Comparison of ENCODE assay signal across 1 fruit fly cellular context in genomic region chr3R:23335577-23335976, dm6.
TF ChIP-seq lines count a peak whose summit lies in the region.

No protein-coding gene starts in this region.

TF ChIP-seq in whole organism, embryonic, 481 proteins besides CTCF, POLR2A, EP300 and RAD21 (continued from another document and continues in another):
- peak; percentile 24; the same call in 1 of the 2 replicates for TF ChIP-seq GATAe (GFP tag; conservative IDR thresholded peaks at IDR 0.05; lab: Robert Waterston, UW)
- TF ChIP-seq TFAM (GFP tag; optimal IDR thresholded peaks at IDR 0.05; lab: Kevin White, UChicago) = peak; percentile 7
- peak; percentile 51 for TF ChIP-seq schlank (tag; optimal IDR thresholded peaks at IDR 0.05; lab: Kevin White, UChicago)
- peak; percentile 33 for TF ChIP-seq Six4 (GFP tag; optimal IDR thresholded peaks at IDR 0.05; lab: Kevin White, UChicago)
- peak; percentile 78 for TF ChIP-seq slbo (GFP tag; IDR thresholded peaks at IDR 0.05; lab: Robert Waterston, UW)
- TF ChIP-seq CG11723 (GFP tag; optimal IDR thresholded peaks at IDR 0.05; lab: Kevin White, UChicago) = peak; percentile 60
- peak; percentile 64 for TF ChIP-seq Sox102F (GFP tag; optimal IDR thresholded peaks at IDR 0.05; lab: Kevin White, UChicago)
- no peak for TF ChIP-seq Mes4 (GFP tag; optimal IDR thresholded peaks at IDR 0.05; lab: Kevin White, UChicago)
- TF ChIP-seq Nf-YC (tag; optimal IDR thresholded peaks at IDR 0.05; lab: Kevin White, UChicago) = peak; percentile 64
- no peak for TF ChIP-seq wek (GFP tag; optimal IDR thresholded peaks at IDR 0.05; lab: Kevin White, UChicago)
- TF ChIP-seq CG31388 (GFP tag; optimal IDR thresholded peaks at IDR 0.05; lab: Kevin White, UChicago) = peak; percentile 5
- peak; percentile 70 for TF ChIP-seq CG17361 (GFP tag; IDR thresholded peaks at IDR 0.05; lab: Robert Waterston, UW)
- peak; percentile 74; the same call in 2 of the 3 replicates for TF ChIP-seq so (GFP tag; IDR thresholded peaks at IDR 0.05; lab: Robert Waterston, UW)
- no peak for TF ChIP-seq CG17912 (GFP tag; optimal IDR thresholded peaks at IDR 0.05; lab: Kevin White, UChicago)
- no peak for TF ChIP-seq CG17802 (tag; optimal IDR thresholded peaks at IDR 0.05; lab: Kevin White, UChicago)
- TF ChIP-seq CG5245 (GFP tag; optimal IDR thresholded peaks at IDR 0.05; lab: Kevin White, UChicago) = no peak
- TF ChIP-seq CG10462 (GFP tag; optimal IDR thresholded peaks at IDR 0.05; lab: Kevin White, UChicago) = peak; percentile 8
- no peak for TF ChIP-seq cad (GFP tag; optimal IDR thresholded peaks at IDR 0.05; lab: Kevin White, UChicago)
- TF ChIP-seq ap (GFP tag; IDR thresholded peaks at IDR 0.05; lab: Robert Waterston, UW) = no peak
- TF ChIP-seq Nf-YA (GFP tag; IDR thresholded peaks at IDR 0.05; lab: Robert Waterston, UW) = no peak
- peak; percentile 76 for TF ChIP-seq row (GFP tag; IDR thresholded peaks at IDR 0.05; lab: Robert Waterston, UW)
- TF ChIP-seq tap (tag; optimal IDR thresholded peaks at IDR 0.05; lab: Kevin White, UChicago) = peak; percentile 67
- peak; percentile 81 for TF ChIP-seq bcd (GFP tag; optimal IDR thresholded peaks at IDR 0.05; lab: Kevin White, UChicago)
- TF ChIP-seq Sry-β (GFP tag; optimal IDR thresholded peaks at IDR 0.05; lab: Kevin White, UChicago) = peak; percentile 18
- no peak for TF ChIP-seq jing (GFP tag; optimal IDR thresholded peaks at IDR 0.05; lab: Kevin White, UChicago)
- peak; percentile 71 for TF ChIP-seq D19A (tag; optimal IDR thresholded peaks at IDR 0.05; lab: Kevin White, UChicago)
- no peak for TF ChIP-seq CG5953 (GFP tag; IDR thresholded peaks at IDR 0.05; lab: Robert Waterston, UW)
- peak; percentile 71 for TF ChIP-seq CG9215 (GFP tag; IDR thresholded peaks at IDR 0.05; lab: Robert Waterston, UW)
- TF ChIP-seq ttk (GFP tag; IDR thresholded peaks at IDR 0.05; lab: Robert Waterston, UW) = no peak
- no peak for TF ChIP-seq CG15479 (GFP tag; optimal IDR thresholded peaks at IDR 0.05; lab: Kevin White, UChicago)
- TF ChIP-seq prd (optimal IDR thresholded peaks at IDR 0.05; lab: Kevin White, UChicago) = no peak
- peak; percentile 52; the same call in 2 of the 3 replicates for TF ChIP-seq prd (GFP tag; IDR thresholded peaks at IDR 0.05; lab: Robert Waterston, UW)
- TF ChIP-seq sna (GFP tag; IDR thresholded peaks at IDR 0.05; lab: Robert Waterston, UW; ENCODE audit: partially characterized antibody) = no peak
- TF ChIP-seq klu (GFP tag; IDR thresholded peaks at IDR 0.05; lab: Robert Waterston, UW) = peak; percentile 62; the same call in 1 of the 2 replicates
- TF ChIP-seq CG33557 (GFP tag; optimal IDR thresholded peaks at IDR 0.05; lab: Kevin White, UChicago) = no peak
- peak; percentile 55 for TF ChIP-seq CG12155 (GFP tag; optimal IDR thresholded peaks at IDR 0.05; lab: Kevin White, UChicago)
- peak; percentile 37 for TF ChIP-seq CG8281 (tag; optimal IDR thresholded peaks at IDR 0.05; lab: Kevin White, UChicago)
- TF ChIP-seq CG17359 (tag; optimal IDR thresholded peaks at IDR 0.05; lab: Kevin White, UChicago) = peak; percentile 64
- TF ChIP-seq cwo (GFP tag; optimal IDR thresholded peaks at IDR 0.05; lab: Kevin White, UChicago) = peak; percentile 90
- peak; percentile 86 for TF ChIP-seq CG7556 (GFP tag; optimal IDR thresholded peaks at IDR 0.05; lab: Kevin White, UChicago)
- peak; percentile 56; the same call in 1 of the 2 replicates for TF ChIP-seq CG11696 (GFP tag; IDR thresholded peaks at IDR 0.05; lab: Robert Waterston, UW)
- no peak for TF ChIP-seq nau (GFP tag; optimal IDR thresholded peaks at IDR 0.05; lab: Kevin White, UChicago)
- TF ChIP-seq pfk (GFP tag; optimal IDR thresholded peaks at IDR 0.05; lab: Kevin White, UChicago) = no peak
- TF ChIP-seq Meics (GFP tag; optimal IDR thresholded peaks at IDR 0.05; lab: Kevin White, UChicago) = peak; percentile 94
- no peak for TF ChIP-seq CG16813 (GFP tag; IDR thresholded peaks at IDR 0.05; lab: Robert Waterston, UW; ENCODE audit: partially characterized antibody)
- 0 out of 3 replicates have a peak, but pooled peaks have one; percentile 31 for TF ChIP-seq CG11560 (tag; IDR thresholded peaks at IDR 0.05; lab: Robert Waterston, UW)
- 0 out of 3 replicates have a peak, but pooled peaks have one; percentile 57 for TF ChIP-seq CG3726 (GFP tag; IDR thresholded peaks at IDR 0.05; lab: Robert Waterston, UW)
- no peak for TF ChIP-seq sc (optimal IDR thresholded peaks at IDR 0.05; lab: Kevin White, UChicago)
- peak; percentile 52 for TF ChIP-seq sc (GFP tag; optimal IDR thresholded peaks at IDR 0.05; lab: Kevin White, UChicago)
- peak; percentile 67 for TF ChIP-seq CG18011 (GFP tag; optimal IDR thresholded peaks at IDR 0.05; lab: Kevin White, UChicago)
- no peak for TF ChIP-seq abd-A (tag; optimal IDR thresholded peaks at IDR 0.05; lab: Kevin White, UChicago)
- TF ChIP-seq CG2889 (GFP tag; IDR thresholded peaks at IDR 0.05; lab: Robert Waterston, UW) = no peak
- TF ChIP-seq CG11504 (tag; optimal IDR thresholded peaks at IDR 0.05; lab: Kevin White, UChicago) = peak; percentile 85
- peak; percentile 83 for TF ChIP-seq CG18619 (GFP tag; optimal IDR thresholded peaks at IDR 0.05; lab: Kevin White, UChicago)
- TF ChIP-seq CG1602 (GFP tag; optimal IDR thresholded peaks at IDR 0.05; lab: Kevin White, UChicago) = peak; percentile 40
- peak; percentile 59 to 69 for TF ChIP-seq bsh (GFP tag; optimal IDR thresholded peaks at IDR 0.05; lab: Kevin White, UChicago)
- peak; percentile 34 for TF ChIP-seq mirr (GFP tag; optimal IDR thresholded peaks at IDR 0.05; lab: Kevin White, UChicago)
- TF ChIP-seq unc-4 (GFP tag; IDR thresholded peaks at IDR 0.05; lab: Robert Waterston, UW; ENCODE audit: partially characterized antibody) = no peak
- peak; percentile 31 for TF ChIP-seq CG5180 (GFP tag; optimal IDR thresholded peaks at IDR 0.05; lab: Kevin White, UChicago)
- peak; percentile 34 for TF ChIP-seq sqz (GFP tag; optimal IDR thresholded peaks at IDR 0.05; lab: Kevin White, UChicago)
- peak; percentile 87 for TF ChIP-seq scrt (GFP tag; optimal IDR thresholded peaks at IDR 0.05; lab: Kevin White, UChicago)
- peak; percentile 78 for TF ChIP-seq fd3F (GFP tag; optimal IDR thresholded peaks at IDR 0.05; lab: Kevin White, UChicago)
- peak; percentile 83 for TF ChIP-seq Fer3 (tag; optimal IDR thresholded peaks at IDR 0.05; lab: Kevin White, UChicago)
- TF ChIP-seq Xrp1 (GFP tag; IDR thresholded peaks at IDR 0.05; lab: Robert Waterston, UW) = peak; percentile 61; the same call in 1 of the 2 replicates
- TF ChIP-seq NFAT (GFP tag; IDR thresholded peaks at IDR 0.05; lab: Robert Waterston, UW) = peak; percentile 59; the same call in 1 of the 2 replicates
- TF ChIP-seq Taf1 (GFP tag; IDR thresholded peaks at IDR 0.05; lab: Robert Waterston, UW) = peak; percentile 60; the same call in 1 of the 2 replicates
- peak; percentile 37 for TF ChIP-seq CG6254 (GFP tag; optimal IDR thresholded peaks at IDR 0.05; lab: Kevin White, UChicago)
- peak; percentile 59 for TF ChIP-seq Nf-YB (GFP tag; optimal IDR thresholded peaks at IDR 0.05; lab: Kevin White, UChicago)
- TF ChIP-seq NK7.1 (GFP tag; optimal IDR thresholded peaks at IDR 0.05; lab: Kevin White, UChicago) = no peak
- TF ChIP-seq CG16863 (GFP tag; optimal IDR thresholded peaks at IDR 0.05; lab: Kevin White, UChicago) = no peak
- TF ChIP-seq otp (GFP tag; IDR thresholded peaks at IDR 0.05; lab: Robert Waterston, UW) = 0 out of 3 replicates have a peak, but pooled peaks have one; percentile 28
- no peak for TF ChIP-seq repo (GFP tag; optimal IDR thresholded peaks at IDR 0.05; lab: Kevin White, UChicago)
- TF ChIP-seq CoRest (tag; optimal IDR thresholded peaks at IDR 0.05; lab: Kevin White, UChicago) = peak; percentile 89
- TF ChIP-seq CG12219 (GFP tag; optimal IDR thresholded peaks at IDR 0.05; lab: Kevin White, UChicago) = peak; percentile 47
- peak; percentile 79 for TF ChIP-seq unpg (GFP tag; optimal IDR thresholded peaks at IDR 0.05; lab: Kevin White, UChicago)
- TF ChIP-seq pros (GFP tag; optimal IDR thresholded peaks at IDR 0.05; lab: Kevin White, UChicago) = no peak
- peak in 1 of 3 experiments; percentile 43 for TF ChIP-seq lola (GFP tag; optimal IDR thresholded peaks at IDR 0.05; lab: Kevin White, UChicago)
- 0 out of 3 replicates have a peak, but pooled peaks have one; percentile 20 for TF ChIP-seq H15 (GFP tag; IDR thresholded peaks at IDR 0.05; lab: Robert Waterston, UW)
- TF ChIP-seq sisA (GFP tag; IDR thresholded peaks at IDR 0.05; lab: Robert Waterston, UW) = peak; percentile 39
- no peak for TF ChIP-seq Bteb2 (GFP tag; optimal IDR thresholded peaks at IDR 0.05; lab: Kevin White, UChicago)
- no peak for TF ChIP-seq CG4707 (GFP tag; optimal IDR thresholded peaks at IDR 0.05; lab: Kevin White, UChicago)
- TF ChIP-seq Hand (GFP tag; optimal IDR thresholded peaks at IDR 0.05; lab: Kevin White, UChicago) = peak; percentile 86
- TF ChIP-seq B-H1 (GFP tag; IDR thresholded peaks at IDR 0.05; lab: Robert Waterston, UW) = peak; percentile 33; the same call in 2 of the 3 replicates
- peak; percentile 66 for TF ChIP-seq Deaf1 (tag; optimal IDR thresholded peaks at IDR 0.05; lab: Kevin White, UChicago)
- TF ChIP-seq D19B (GFP tag; optimal IDR thresholded peaks at IDR 0.05; lab: Kevin White, UChicago) = peak; percentile 75
- peak; percentile 36 for TF ChIP-seq H2.0 (GFP tag; IDR thresholded peaks at IDR 0.05; lab: Robert Waterston, UW)
- peak; percentile 43 for TF ChIP-seq Usf (GFP tag; optimal IDR thresholded peaks at IDR 0.05; lab: Kevin White, UChicago)
- no peak for TF ChIP-seq zf30C (GFP tag; optimal IDR thresholded peaks at IDR 0.05; lab: Kevin White, UChicago)
- peak; percentile 66 for TF ChIP-seq CG7928 (GFP tag; optimal IDR thresholded peaks at IDR 0.05; lab: Kevin White, UChicago)
- no peak for TF ChIP-seq Bgb (GFP tag; IDR thresholded peaks at IDR 0.05; lab: Robert Waterston, UW; ENCODE audit: partially characterized antibody)
- TF ChIP-seq CG17385 (GFP tag; optimal IDR thresholded peaks at IDR 0.05; lab: Kevin White, UChicago) = peak; percentile 72
- no peak for TF ChIP-seq D (optimal IDR thresholded peaks at IDR 0.05; lab: Kevin White, UChicago)
- TF ChIP-seq D (GFP tag; optimal IDR thresholded peaks at IDR 0.05; lab: Kevin White, UChicago) = peak; percentile 62
- peak; percentile 58 for TF ChIP-seq Vsx1 (GFP tag; optimal IDR thresholded peaks at IDR 0.05; lab: Kevin White, UChicago)
- peak; percentile 90 for TF ChIP-seq grau (tag; optimal IDR thresholded peaks at IDR 0.05; lab: Kevin White, UChicago)
- peak; percentile 63 for TF ChIP-seq CG18476 (GFP tag; optimal IDR thresholded peaks at IDR 0.05; lab: Kevin White, UChicago)
- peak; percentile 73 for TF ChIP-seq CG15514 (GFP tag; optimal IDR thresholded peaks at IDR 0.05; lab: Kevin White, UChicago)
- TF ChIP-seq salm (tag; optimal IDR thresholded peaks at IDR 0.05; lab: Kevin White, UChicago) = peak; percentile 56
- peak; percentile 36 for TF ChIP-seq Ssrp (tag; optimal IDR thresholded peaks at IDR 0.05; lab: Kevin White, UChicago)
- no peak for TF ChIP-seq Mad (GFP tag; optimal IDR thresholded peaks at IDR 0.05; lab: Kevin White, UChicago)
- no peak; the same call in 1 of the 2 replicates for TF ChIP-seq CG6272 (GFP tag; IDR thresholded peaks at IDR 0.05; lab: Robert Waterston, UW)
- TF ChIP-seq CG16815 (GFP tag; optimal IDR thresholded peaks at IDR 0.05; lab: Kevin White, UChicago) = peak; percentile 37
- peak; percentile 78 for TF ChIP-seq CG4328 (GFP tag; optimal IDR thresholded peaks at IDR 0.05; lab: Kevin White, UChicago)
- no peak for TF ChIP-seq ara (GFP tag; IDR thresholded peaks at IDR 0.05; lab: Robert Waterston, UW)
- TF ChIP-seq trh (GFP tag; optimal IDR thresholded peaks at IDR 0.05; lab: Kevin White, UChicago) = peak; percentile 7
- TF ChIP-seq ems (GFP tag; optimal IDR thresholded peaks at IDR 0.05; lab: Kevin White, UChicago) = no peak
- no peak for TF ChIP-seq tll (GFP tag; optimal IDR thresholded peaks at IDR 0.05; lab: Kevin White, UChicago)
- TF ChIP-seq CG10366 (GFP tag; IDR thresholded peaks at IDR 0.05; lab: Robert Waterston, UW) = peak; percentile 40; the same call in 1 of the 2 replicates
- TF ChIP-seq CG13296 (GFP tag; optimal IDR thresholded peaks at IDR 0.05; lab: Kevin White, UChicago) = peak; percentile 90
- TF ChIP-seq HmgD (GFP tag; optimal IDR thresholded peaks at IDR 0.05; lab: Kevin White, UChicago) = no peak
- peak; percentile 85 for TF ChIP-seq NfI (GFP tag; optimal IDR thresholded peaks at IDR 0.05; lab: Kevin White, UChicago)
- peak; percentile 54 for TF ChIP-seq CG18764 (GFP tag; optimal IDR thresholded peaks at IDR 0.05; lab: Kevin White, UChicago)
- peak; percentile 35; the same call in 1 of the 3 replicates for TF ChIP-seq ken (GFP tag; IDR thresholded peaks at IDR 0.05; lab: Robert Waterston, UW)
- TF ChIP-seq Eip74EF (GFP tag; optimal IDR thresholded peaks at IDR 0.05; lab: Kevin White, UChicago) = peak in 1 of 2 experiments; percentile 60
- peak; percentile 32 for TF ChIP-seq Chrac-16 (GFP tag; optimal IDR thresholded peaks at IDR 0.05; lab: Kevin White, UChicago)
- TF ChIP-seq Ets97D (GFP tag; optimal IDR thresholded peaks at IDR 0.05; lab: Kevin White, UChicago) = no peak
- TF ChIP-seq fu2 (GFP tag; optimal IDR thresholded peaks at IDR 0.05; lab: Kevin White, UChicago) = peak; percentile 1
- TF ChIP-seq Dip3 (GFP tag; optimal IDR thresholded peaks at IDR 0.05; lab: Kevin White, UChicago) = no peak
- peak; percentile 76 for TF ChIP-seq CG31224 (GFP tag; IDR thresholded peaks at IDR 0.05; lab: Robert Waterston, UW)
- TF ChIP-seq CG12299 (tag; optimal IDR thresholded peaks at IDR 0.05; lab: Kevin White, UChicago) = peak; percentile 67
- peak; percentile 57; the same call in 1 of the 2 replicates for TF ChIP-seq rib (GFP tag; IDR thresholded peaks at IDR 0.05; lab: Robert Waterston, UW)
- peak; percentile 14 for TF ChIP-seq zen (tag; optimal IDR thresholded peaks at IDR 0.05; lab: Kevin White, UChicago)
- TF ChIP-seq zfh2 (GFP tag; optimal IDR thresholded peaks at IDR 0.05; lab: Kevin White, UChicago) = peak; percentile 16
- TF ChIP-seq psq (GFP tag; optimal IDR thresholded peaks at IDR 0.05; lab: Kevin White, UChicago) = peak; percentile 32
- no peak for TF ChIP-seq inv (GFP tag; IDR thresholded peaks at IDR 0.05; lab: Robert Waterston, UW; ENCODE audit: partially characterized antibody)
- peak; percentile 60 for TF ChIP-seq CG6654 (GFP tag; optimal IDR thresholded peaks at IDR 0.05; lab: Kevin White, UChicago)
- TF ChIP-seq CG4730 (GFP tag; IDR thresholded peaks at IDR 0.05; lab: Robert Waterston, UW) = 0 out of 2 replicates have a peak, but pooled peaks have one; percentile 54
- peak; percentile 12 for TF ChIP-seq ERR (GFP tag; optimal IDR thresholded peaks at IDR 0.05; lab: Kevin White, UChicago)
- TF ChIP-seq CG8290 (GFP tag; optimal IDR thresholded peaks at IDR 0.05; lab: Kevin White, UChicago) = no peak
- peak in 1 of 2 experiments; percentile 47 for TF ChIP-seq CG8290 (tag; optimal IDR thresholded peaks at IDR 0.05; lab: Kevin White, UChicago)
